Fruit fly (Drosophila melanogaster): ENCODE data around the gene Med.

DNA sequence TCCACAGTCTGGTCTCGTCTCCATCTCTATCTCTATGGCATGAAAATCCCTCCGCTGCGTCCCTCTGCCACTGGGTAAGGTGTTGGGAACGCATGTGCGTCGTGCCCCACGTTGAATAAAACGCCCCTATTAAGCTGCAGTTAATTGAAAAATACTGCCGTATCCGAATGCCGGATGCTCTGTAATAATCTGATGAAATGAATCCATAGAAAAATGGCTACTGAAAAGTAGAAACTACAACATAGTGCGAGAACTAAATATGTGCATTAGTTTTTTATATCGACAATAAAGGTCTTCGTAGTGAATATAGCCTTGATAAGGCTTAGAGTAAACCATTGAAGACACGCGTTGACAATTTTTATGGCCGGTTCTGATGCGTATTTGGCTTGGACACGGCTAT lies 44.1 kb upstream of the Med start:
- TF ChIP-seq CG4730 (GFP tag; IDR thresholded peaks at IDR 0.05) (peak; percentile 53), Camta (GFP tag; optimal IDR thresholded peaks at IDR 0.05) (no peak), CG6813 (GFP tag; optimal IDR thresholded peaks at IDR 0.05) (no peak), dati (GFP tag; IDR thresholded peaks at IDR 0.05) (0 out of 2 replicates have a peak, but pooled peaks have one; percentile 17), CG8765 (GFP tag; IDR thresholded peaks at IDR 0.05) (no peak; the same call in 1 of the 2 replicates), Ets97D (GFP tag; optimal IDR thresholded peaks at IDR 0.05) (peak; percentile 20)
